Worm (Caenorhabditis elegans) whole organism, midembryonic: ENCODE results near the gene C14B9.8.

Source experiments
- T22C8.4 ChIP-seq: fragments of 200-800 bp; sonication (Bioruptor generic); IDR thresholded peaks from 2 replicates; pipeline ENCODE4 v1.3.6; 2022; ENCODE audit warnings: missing genetic modification characterization, missing compliant biosample characterization
- cog-1 ChIP-seq: sonication (generic microtip); optimal IDR thresholded peaks from 2 replicates; lab custom pipeline; 2016; ENCODE audit warnings: missing genetic modification characterization, missing compliant biosample characterization
- flt-1 ChIP-seq: fragments of 200-800 bp; sonication (Bioruptor generic); IDR thresholded peaks from 2 replicates; pipeline ENCODE4 v1.3.6; 2022; ENCODE audit warnings: missing genetic modification characterization, missing compliant biosample characterization
- klf-2 ChIP-seq: fragments of 200-800 bp; sonication (Bioruptor generic); conservative IDR thresholded peaks from 2 replicates; pipeline ENCODE4 v1.3.6; 2022; ENCODE audit warnings: missing genetic modification reagents, missing genetic modification characterization, missing compliant biosample characterization
- med-1 ChIP-seq: sonication (generic microtip); optimal IDR thresholded peaks from 2 replicates; lab custom pipeline; 2017; ENCODE audit warnings: missing genetic modification characterization, mild to moderate bottlenecking, missing compliant biosample characterization, antibody characterized with exemption, missing genetic modification reagents; ENCODE audit not compliant: insufficient read depth
- ref-1 ChIP-seq: fragments of 200-800 bp; sonication (Bioruptor generic); conservative IDR thresholded peaks from 2 replicates; pipeline ENCODE4 v1.3.6; 2022; ENCODE audit warnings: missing genetic modification reagents, missing genetic modification characterization, missing compliant biosample characterization
- tab-1 ChIP-seq: fragments of 200-800 bp; sonication (Bioruptor generic); IDR thresholded peaks from 2 replicates; pipeline ENCODE4 v1.3.6; 2022; ENCODE audit warnings: missing genetic modification characterization, missing compliant biosample characterization
- ztf-23 ChIP-seq: fragments of 200-800 bp; sonication (Bioruptor generic); IDR thresholded peaks from 2 replicates; pipeline ENCODE4 v1.3.6; 2022; ENCODE audit warnings: missing genetic modification reagents, missing genetic modification characterization, missing compliant biosample characterization
- ztf-29 ChIP-seq: fragments of 200-800 bp; sonication (Bioruptor generic); IDR thresholded peaks from 2 replicates; pipeline ENCODE4 v1.3.6; 2022; ENCODE audit warnings: missing genetic modification reagents, missing genetic modification characterization, missing compliant biosample characterization

Gene C14B9.8

ce11 chrIII:8144574-8145065 lies at the start of gene C14B9.8, which contains the start of gene mrpl-18:
Gene C14B9.8, minus strand, starts transcription at chrIII:8144629.
Gene mrpl-18, plus strand, starts transcription at chrIII:8145015.
- TF ChIP-seq ztf-29 (GFP tag; lab: Robert Waterston, UW) (no peak), klf-2 (GFP tag; lab: Robert Waterston, UW) (no peak), ztf-23 (peak; percentile 72; the same call in 1 of the 2 replicates), T22C8.4 (GFP tag; lab: Robert Waterston, UW) (no peak), med-1 (GFP tag; lab: Kevin White, UChicago) (no peak), flt-1 (peak; percentile 81), tab-1 (GFP tag; lab: Robert Waterston, UW) (no peak)

ce11 chrIII:8191695-8192094 lies 47.3 kb upstream of the C14B9.8 start, which contains the start of gene C50C3.1:
Gene C50C3.1, plus strand, starts transcription at chrIII:8191995.
- TF ChIP-seq ref-1 (GFP tag; lab: Robert Waterston, UW) (no peak), ztf-29 (GFP tag; lab: Robert Waterston, UW) (no peak), tab-1 (GFP tag; lab: Robert Waterston, UW) (no peak), T22C8.4 (GFP tag; lab: Robert Waterston, UW) (no peak), klf-2 (GFP tag; lab: Robert Waterston, UW) (no peak), med-1 (GFP tag; lab: Kevin White, UChicago) (no peak), flt-1 (no peak), cog-1 (tag; lab: Kevin White, UChicago) (no peak), ztf-23 (no peak)

- TF ChIP-seq ztf-23 (no peak), tab-1 (GFP tag; lab: Robert Waterston, UW) (no peak), T22C8.4 (GFP tag; lab: Robert Waterston, UW) (no peak), cog-1 (tag; lab: Kevin White, UChicago) (no peak), klf-2 (GFP tag; lab: Robert Waterston, UW) (no peak), ztf-29 (GFP tag; lab: Robert Waterston, UW) (no peak), ref-1 (GFP tag; lab: Robert Waterston, UW) (no peak), med-1 (GFP tag; lab: Kevin White, UChicago) (no peak), flt-1 (no peak)
These were observed 46.1 kb upstream of the C14B9.8 start, which contains the start of gene C50C3.19 for ce11 chrIII:8190505-8190904. Gene C50C3.19, plus strand, starts transcription at chrIII:8190805.

ce11 chrIII:8185130-8185529 lies 40.7 kb upstream of the C14B9.8 start:
- TF ChIP-seq tab-1 (GFP tag; lab: Robert Waterston, UW): no peak
- no peak for TF ChIP-seq T22C8.4 (GFP tag; lab: Robert Waterston, UW)
- no peak for TF ChIP-seq flt-1
- TF ChIP-seq ztf-23: no peak
- TF ChIP-seq klf-2 (GFP tag; lab: Robert Waterston, UW): no peak
- no peak for TF ChIP-seq ref-1 (GFP tag; lab: Robert Waterston, UW)
- TF ChIP-seq med-1 (GFP tag; lab: Kevin White, UChicago): no peak
- TF ChIP-seq cog-1 (tag; lab: Kevin White, UChicago): no peak
- TF ChIP-seq ztf-29 (GFP tag; lab: Robert Waterston, UW): no peak

ce11 chrIII:8182573-8182972 lies 38.1 kb upstream of the C14B9.8 start:
- TF ChIP-seq T22C8.4 (GFP tag; lab: Robert Waterston, UW): no peak
- no peak for TF ChIP-seq flt-1
- TF ChIP-seq tab-1 (GFP tag; lab: Robert Waterston, UW): no peak
- no peak for TF ChIP-seq ref-1 (GFP tag; lab: Robert Waterston, UW)
- TF ChIP-seq med-1 (GFP tag; lab: Kevin White, UChicago): no peak
- no peak for TF ChIP-seq cog-1 (tag; lab: Kevin White, UChicago)
- TF ChIP-seq klf-2 (GFP tag; lab: Robert Waterston, UW): no peak

- no peak for TF ChIP-seq ztf-23
- no peak for TF ChIP-seq tab-1 (GFP tag; lab: Robert Waterston, UW)
- TF ChIP-seq cog-1 (tag; lab: Kevin White, UChicago): no peak
- TF ChIP-seq ref-1 (GFP tag; lab: Robert Waterston, UW): no peak
These were observed 37.2 kb upstream of the C14B9.8 start, which contains the start of gene spc-2 for ce11 chrIII:8181581-8181980. Gene spc-2, plus strand, starts transcription at chrIII:8181881.

ce11 chrIII:8178924-8179323 lies 34.5 kb upstream of the C14B9.8 start, which contains the start of gene C50C3.5:
Gene C50C3.5, plus strand, starts transcription at chrIII:8179224.
- TF ChIP-seq med-1 (GFP tag; lab: Kevin White, UChicago) (no peak), ztf-23 (no peak), T22C8.4 (GFP tag; lab: Robert Waterston, UW) (no peak), flt-1 (no peak), tab-1 (GFP tag; lab: Robert Waterston, UW) (no peak), ref-1 (GFP tag; lab: Robert Waterston, UW) (no peak), ztf-29 (GFP tag; lab: Robert Waterston, UW) (no peak), cog-1 (tag; lab: Kevin White, UChicago) (no peak), klf-2 (GFP tag; lab: Robert Waterston, UW) (no peak)

ce11 chrIII:8176265-8176664 lies 31.8 kb upstream of the C14B9.8 start, which contains the start of gene C50C3.12:
Gene C50C3.12, plus strand, starts transcription at chrIII:8176565.
- TF ChIP-seq cog-1 (tag; lab: Kevin White, UChicago): no peak
- TF ChIP-seq klf-2 (GFP tag; lab: Robert Waterston, UW): no peak
- TF ChIP-seq med-1 (GFP tag; lab: Kevin White, UChicago): no peak
- TF ChIP-seq T22C8.4 (GFP tag; lab: Robert Waterston, UW): no peak
- TF ChIP-seq tab-1 (GFP tag; lab: Robert Waterston, UW): no peak
- TF ChIP-seq ztf-29 (GFP tag; lab: Robert Waterston, UW): no peak
- TF ChIP-seq flt-1: no peak
- TF ChIP-seq ztf-23: no peak
- TF ChIP-seq ref-1 (GFP tag; lab: Robert Waterston, UW): no peak

ce11 chrIII:8175263-8175662 lies 30.8 kb upstream of the C14B9.8 start:
- TF ChIP-seq T22C8.4 (GFP tag; lab: Robert Waterston, UW) (no peak), med-1 (GFP tag; lab: Kevin White, UChicago) (no peak), ztf-29 (GFP tag; lab: Robert Waterston, UW) (no peak), klf-2 (GFP tag; lab: Robert Waterston, UW) (no peak), cog-1 (tag; lab: Kevin White, UChicago) (no peak), tab-1 (GFP tag; lab: Robert Waterston, UW) (no peak), ztf-23 (no peak), flt-1 (no peak), ref-1 (GFP tag; lab: Robert Waterston, UW) (no peak)
